Fruit fly (Drosophila melanogaster): ENCODE results near the gene CG9192.

The CG9192 gene

DNA sequence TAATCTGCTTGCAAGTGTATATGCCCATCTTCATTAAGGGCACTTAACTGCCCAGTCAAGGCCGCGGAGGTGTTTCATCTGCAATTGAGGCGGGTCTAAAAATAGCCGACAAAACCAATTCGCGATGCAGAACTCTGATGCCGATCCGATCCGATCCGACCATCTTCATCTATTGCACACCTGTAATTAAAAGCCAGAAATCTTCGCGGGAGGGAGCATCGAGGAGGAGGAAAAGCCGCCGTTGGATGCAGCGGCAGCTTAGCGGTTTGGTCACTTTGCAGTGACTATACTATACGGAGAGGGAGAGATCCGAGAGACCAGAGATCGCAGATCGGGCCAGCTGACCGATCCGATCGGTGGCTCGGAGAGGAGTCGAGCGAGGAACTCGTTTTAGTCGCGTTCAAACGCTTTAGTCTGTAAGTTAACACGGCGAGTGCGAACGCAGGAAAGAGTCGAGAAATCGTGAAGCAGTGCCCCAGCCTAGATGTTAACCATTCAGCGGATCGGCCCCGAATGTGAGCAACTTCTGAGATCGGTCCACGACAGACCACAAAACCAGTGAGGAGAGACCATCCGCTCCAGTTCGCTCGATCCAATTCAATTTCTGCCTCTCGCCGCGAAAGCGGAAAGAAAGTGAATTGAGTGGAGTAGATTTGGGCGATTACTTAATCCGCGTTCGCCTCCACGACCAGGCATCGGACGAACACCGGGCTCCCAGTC, 18.1 kb upstream of the CG9192 start, which contains the start of gene tfc (continued):
- no peak for TF ChIP-seq Ets21C (GFP tag; optimal IDR thresholded peaks at IDR 0.05)
- TF ChIP-seq CG1621 (tag; optimal IDR thresholded peaks at IDR 0.05) = peak; percentile 19
- TF ChIP-seq pdm3 (GFP tag; optimal IDR thresholded peaks at IDR 0.05) = no peak
- no peak for TF ChIP-seq CG6808 (GFP tag; optimal IDR thresholded peaks at IDR 0.05)
- TF ChIP-seq CG10631 (GFP tag; optimal IDR thresholded peaks at IDR 0.05) = no peak
- TF ChIP-seq net (GFP tag; optimal IDR thresholded peaks at IDR 0.05) = peak; percentile 16
- TF ChIP-seq Lpt (GFP tag; optimal IDR thresholded peaks at IDR 0.05) = no peak
- no peak for TF ChIP-seq CG11902 (GFP tag; optimal IDR thresholded peaks at IDR 0.05)
- TF ChIP-seq CG8319 (GFP tag; optimal IDR thresholded peaks at IDR 0.05) = no peak
- TF ChIP-seq Gug (GFP tag; IDR thresholded peaks at IDR 0.05) = no peak
- no peak for TF ChIP-seq Hr4 (GFP tag; optimal IDR thresholded peaks at IDR 0.05)
- TF ChIP-seq CG8119 (GFP tag; IDR thresholded peaks at IDR 0.05) = peak; percentile 37; the same call in 2 of the 3 replicates
- peak; percentile 23; the same call in 1 of the 2 replicates for TF ChIP-seq CG15336 (GFP tag; IDR thresholded peaks at IDR 0.05)
- TF ChIP-seq Sox102F (GFP tag; optimal IDR thresholded peaks at IDR 0.05) = peak; percentile 34
- TF ChIP-seq esn (GFP tag; optimal IDR thresholded peaks at IDR 0.05) = no peak
- peak; percentile 52; the same call in 2 of the 3 replicates for TF ChIP-seq eg (GFP tag; IDR thresholded peaks at IDR 0.05)
- no peak for TF ChIP-seq topi (GFP tag; optimal IDR thresholded peaks at IDR 0.05)
- TF ChIP-seq CG34406 (GFP tag; optimal IDR thresholded peaks at IDR 0.05) = no peak
- TF ChIP-seq Ets96B (tag; optimal IDR thresholded peaks at IDR 0.05) = no peak
- TF ChIP-seq Eip93F (GFP tag; optimal IDR thresholded peaks at IDR 0.05) = no peak
- no peak for TF ChIP-seq Sox15 (GFP tag; optimal IDR thresholded peaks at IDR 0.05)
- peak; percentile 72 for TF ChIP-seq Eip78C (GFP tag)
- TF ChIP-seq CG3032 (tag; optimal IDR thresholded peaks at IDR 0.05) = no peak
- peak; percentile 10 for TF ChIP-seq CG6276 (GFP tag; optimal IDR thresholded peaks at IDR 0.05)
- TF ChIP-seq Met (GFP tag; optimal IDR thresholded peaks at IDR 0.05) = no peak

DNA sequence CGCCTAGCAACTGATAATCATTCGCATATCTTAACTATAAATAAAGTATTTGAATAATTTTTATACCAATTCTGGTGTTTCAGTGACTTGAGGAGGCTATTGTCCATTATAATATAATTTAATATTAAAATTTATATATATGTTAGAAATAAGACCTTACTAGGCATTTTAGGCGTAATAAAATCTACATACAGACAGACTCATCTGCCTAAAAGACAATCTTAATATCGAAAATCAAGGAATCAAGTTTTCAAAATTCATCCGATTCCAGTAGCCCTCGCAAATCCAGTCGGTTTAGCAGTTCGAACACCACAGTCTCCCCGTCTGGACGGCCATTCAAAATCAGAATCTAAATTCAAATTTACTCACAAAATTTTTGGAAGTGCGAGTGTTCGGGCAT, 13.6 kb upstream of the CG9192 start, which contains the start of the genes CG9130 and CG9133:
CG9130 (plus strand) TSS at position 301 of the 400 bp plus-strand sequence.
CG9133 (plus strand) TSS at position 301 of the 400 bp plus-strand sequence.
- no peak for TF ChIP-seq fd85E (GFP tag; optimal IDR thresholded peaks at IDR 0.05)

DNA sequence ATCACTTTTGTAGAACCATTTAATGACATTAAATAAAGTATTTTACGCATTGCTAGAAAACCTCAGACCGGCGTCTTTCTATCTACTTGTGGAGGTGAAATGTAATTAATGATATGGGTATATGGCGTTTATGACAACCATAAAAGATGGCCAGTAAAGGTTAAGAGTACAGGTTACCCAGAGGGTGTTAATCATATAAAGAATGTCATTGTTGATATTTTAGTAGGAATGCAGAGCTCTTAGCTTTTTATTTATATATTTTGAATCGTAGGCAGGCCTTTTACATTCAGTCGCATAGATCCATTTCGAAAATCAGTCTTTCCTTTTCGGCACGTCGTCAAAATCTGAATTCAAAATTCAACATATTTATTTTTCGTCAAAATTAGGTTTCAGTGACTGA, 12.3 kb upstream of the CG9192 start, which contains the start of gene Bfc:
Bfc (plus strand) TSS at position 301 of the 400 bp plus-strand sequence.
- TF ChIP-seq CG10669 (GFP tag; optimal IDR thresholded peaks at IDR 0.05) = no peak
- TF ChIP-seq salr (GFP tag; optimal IDR thresholded peaks at IDR 0.05) = no peak
- TF ChIP-seq ss (GFP tag; optimal IDR thresholded peaks at IDR 0.05) = no peak
- no peak for TF ChIP-seq CG6276 (GFP tag; optimal IDR thresholded peaks at IDR 0.05)
- TF ChIP-seq eg (GFP tag; IDR thresholded peaks at IDR 0.05) = no peak
- no peak for TF ChIP-seq CG8632 (GFP tag; optimal IDR thresholded peaks at IDR 0.05)
- TF ChIP-seq CG10631 (GFP tag; optimal IDR thresholded peaks at IDR 0.05) = no peak
- TF ChIP-seq esn (GFP tag; optimal IDR thresholded peaks at IDR 0.05) = no peak
- TF ChIP-seq CG32006 (GFP tag; optimal IDR thresholded peaks at IDR 0.05) = no peak
- TF ChIP-seq CG8119 (GFP tag; IDR thresholded peaks at IDR 0.05) = no peak
- TF ChIP-seq Sox15 (GFP tag; optimal IDR thresholded peaks at IDR 0.05) = no peak

DNA sequence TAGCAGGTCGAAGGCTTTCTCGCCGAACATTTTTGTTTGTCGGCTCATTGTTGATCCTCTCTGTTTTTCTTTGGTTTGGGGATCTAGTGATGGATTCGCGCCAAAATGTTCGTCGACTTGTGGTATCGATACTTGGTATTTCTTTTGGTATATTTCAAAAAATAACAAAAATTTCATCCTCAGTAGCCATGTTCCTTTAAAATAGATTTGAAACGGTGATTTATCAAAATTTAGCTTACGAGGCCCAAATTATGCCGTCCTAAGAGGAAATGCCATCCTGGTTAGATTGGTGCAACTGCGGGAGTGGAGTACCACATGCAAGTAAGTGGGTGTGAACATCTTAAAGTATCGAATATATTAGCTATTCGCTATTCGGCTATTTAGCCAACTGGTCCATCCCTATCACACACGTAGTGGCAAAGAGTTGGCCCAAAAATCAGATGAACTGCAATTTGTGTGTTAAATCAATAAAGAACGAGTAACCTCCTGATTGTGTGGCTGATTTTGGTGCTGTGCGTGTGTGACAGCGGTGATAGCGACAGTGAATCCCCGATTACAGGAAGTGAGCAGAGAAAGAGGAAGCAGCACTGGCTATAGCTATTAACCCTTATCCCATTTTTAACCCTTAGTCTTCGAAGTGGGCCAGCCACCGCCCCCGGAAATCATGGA, 9.6 kb upstream of the CG9192 start, which contains the start of the genes Psf1 and Sac1:
Psf1 (minus strand) TSS at position 51 of the 669 bp plus-strand sequence.
Sac1 (plus strand) TSS at position 191 of the 669 bp plus-strand sequence.
- no peak for TF ChIP-seq OdsH (GFP tag; optimal IDR thresholded peaks at IDR 0.05)
- no peak for TF ChIP-seq CG1621 (tag; optimal IDR thresholded peaks at IDR 0.05)
- TF ChIP-seq Met (GFP tag; optimal IDR thresholded peaks at IDR 0.05) = peak; percentile 24
- TF ChIP-seq Sox15 (GFP tag; optimal IDR thresholded peaks at IDR 0.05) = peak; percentile 4
- TF ChIP-seq Sox14 (GFP tag; optimal IDR thresholded peaks at IDR 0.05) = peak; percentile 57
- TF ChIP-seq salr (GFP tag; optimal IDR thresholded peaks at IDR 0.05) = no peak
- peak; percentile 40 for TF ChIP-seq CG3919 (GFP tag; optimal IDR thresholded peaks at IDR 0.05)
- TF ChIP-seq CG32006 (GFP tag; optimal IDR thresholded peaks at IDR 0.05) = peak; percentile 35
- TF ChIP-seq CG8119 (GFP tag; IDR thresholded peaks at IDR 0.05) = no peak
- peak; percentile 50 for TF ChIP-seq pdm3 (GFP tag; optimal IDR thresholded peaks at IDR 0.05)
- TF ChIP-seq CG15336 (GFP tag; IDR thresholded peaks at IDR 0.05) = no peak
- TF ChIP-seq dsx (GFP tag; optimal IDR thresholded peaks at IDR 0.05; ENCODE audit: poor library complexity, severe bottlenecking) = no peak
- TF ChIP-seq acj6 (GFP tag; optimal IDR thresholded peaks at IDR 0.05) = peak; percentile 45
- no peak for TF ChIP-seq CG6276 (GFP tag; optimal IDR thresholded peaks at IDR 0.05)
- no peak for TF ChIP-seq CG10669 (GFP tag; optimal IDR thresholded peaks at IDR 0.05)
- peak; percentile 58 for TF ChIP-seq CG3032 (tag; optimal IDR thresholded peaks at IDR 0.05)
- no peak for TF ChIP-seq CG11762 (GFP tag; optimal IDR thresholded peaks at IDR 0.05; ENCODE audit: insufficient read depth)
- TF ChIP-seq CG11294 (GFP tag; IDR thresholded peaks at IDR 0.05) = no peak
- TF ChIP-seq Ets21C (GFP tag; optimal IDR thresholded peaks at IDR 0.05) = peak; percentile 48
- TF ChIP-seq cyc (GFP tag; optimal IDR thresholded peaks at IDR 0.05) = peak; percentile 54
- peak; percentile 48 for TF ChIP-seq esn (GFP tag; optimal IDR thresholded peaks at IDR 0.05)
- peak; percentile 14 for TF ChIP-seq achi (GFP tag; optimal IDR thresholded peaks at IDR 0.05)
- no peak for TF ChIP-seq CG7368 (GFP tag; optimal IDR thresholded peaks at IDR 0.05)
- TF ChIP-seq CG8319 (GFP tag; optimal IDR thresholded peaks at IDR 0.05) = no peak

Data from whole organism, prepupa.